Worm (Caenorhabditis elegans): ENCODE measurements around the gene mfsd-12.
A peak's percentile ranks its signal among the peaks of the same experiment; 100 is the strongest.

mfsd-12 gene

ce11 chrX:4685579-4685978, 17.7 kb downstream of the mfsd-12 start:
- peak; percentile 60 for TF ChIP-seq nhr-25 (tag; optimal IDR thresholded peaks at IDR 0.05)
- TF ChIP-seq elt-2 (tag; optimal IDR thresholded peaks at IDR 0.05): no peak
- no peak for TF ChIP-seq egl-27 (tag; optimal IDR thresholded peaks at IDR 0.05)

- TF ChIP-seq nhr-43 (tag; optimal IDR thresholded peaks at IDR 0.05; ENCODE audit: poor library complexity, severe bottlenecking): no peak
- TF ChIP-seq elt-3 (tag; optimal IDR thresholded peaks at IDR 0.05): no peak
- TF ChIP-seq R02D3.7 (tag; optimal IDR thresholded peaks at IDR 0.05): no peak
- TF ChIP-seq skn-1 (tag; optimal IDR thresholded peaks at IDR 0.05): no peak
- TF ChIP-seq nhr-11 (tag; optimal IDR thresholded peaks at IDR 0.05): no peak
- TF ChIP-seq pqm-1 (tag; optimal IDR thresholded peaks at IDR 0.05): no peak
- TF ChIP-seq nhr-67 (tag; optimal IDR thresholded peaks at IDR 0.05): no peak
- TF ChIP-seq lin-39 (tag; optimal IDR thresholded peaks at IDR 0.05): no peak
- TF ChIP-seq snpc-4 (tag; optimal IDR thresholded peaks at IDR 0.05): no peak
- no peak for TF ChIP-seq aly-2 (tag; optimal IDR thresholded peaks at IDR 0.05)
- no peak for TF ChIP-seq ceh-16 (tag; optimal IDR thresholded peaks at IDR 0.05)
- TF ChIP-seq ceh-9 (tag; optimal IDR thresholded peaks at IDR 0.05): no peak
- no peak for TF ChIP-seq fos-1 (tag; optimal IDR thresholded peaks at IDR 0.05)
- no peak for TF ChIP-seq daf-12 (tag; optimal IDR thresholded peaks at IDR 0.05)
- no peak for TF ChIP-seq ama-1 (optimal IDR thresholded peaks at IDR 0.05)
Measured at ce11 chrX:4691148-4691773, 23.4 kb downstream of the mfsd-12 start, which contains the start of gene K02G10.5. Gene K02G10.5 (minus strand): TSS chrX:4691198.

ce11 chrX:4694611-4695370, 26.9 kb downstream of the mfsd-12 start:
- TF ChIP-seq ceh-82 (tag; optimal IDR thresholded peaks at IDR 0.05) (no peak), nhr-23 (tag; optimal IDR thresholded peaks at IDR 0.05) (peak; percentile 6), nhr-25 (tag; optimal IDR thresholded peaks at IDR 0.05) (peak; percentile 87)

- TF ChIP-seq zag-1 (tag; optimal IDR thresholded peaks at IDR 0.05) (no peak), nhr-25 (tag; optimal IDR thresholded peaks at IDR 0.05) (no peak), lin-39 (tag; optimal IDR thresholded peaks at IDR 0.05) (no peak), nhr-67 (tag; optimal IDR thresholded peaks at IDR 0.05) (no peak), ceh-28 (tag; optimal IDR thresholded peaks at IDR 0.05) (peak; percentile 50), jun-1 (tag; optimal IDR thresholded peaks at IDR 0.05) (no peak), eor-1 (tag; optimal IDR thresholded peaks at IDR 0.05) (no peak), elt-3 (tag; optimal IDR thresholded peaks at IDR 0.05) (no peak), nhr-11 (tag; optimal IDR thresholded peaks at IDR 0.05) (no peak), ceh-82 (tag; optimal IDR thresholded peaks at IDR 0.05) (no peak), ztf-4 (tag; optimal IDR thresholded peaks at IDR 0.05) (no peak), unc-39 (tag; optimal IDR thresholded peaks at IDR 0.05) (no peak), sea-2 (GFP tag; optimal IDR thresholded peaks at IDR 0.05) (no peak), mdl-1 (tag; optimal IDR thresholded peaks at IDR 0.05) (no peak), pqm-1 (tag; optimal IDR thresholded peaks at IDR 0.05) (peak; percentile 89), elt-2 (tag; optimal IDR thresholded peaks at IDR 0.05) (peak; percentile 87)
Measured at ce11 chrX:4698271-4698670, 30.4 kb downstream of the mfsd-12 start.

ce11 chrX:4699411-4700050, 31.6 kb downstream of the mfsd-12 start, which contains the start of gene hyl-2:
Gene hyl-2 (minus strand): TSS chrX:4699461.
- TF ChIP-seq elt-1 (tag; optimal IDR thresholded peaks at IDR 0.05) (no peak), nhr-23 (tag; optimal IDR thresholded peaks at IDR 0.05) (peak; percentile 59), lin-15B (tag; optimal IDR thresholded peaks at IDR 0.05) (peak; percentile 71), nfya-1 (tag; optimal IDR thresholded peaks at IDR 0.05; ENCODE audit: insufficient read depth) (peak; percentile 70), pha-4 (tag; optimal IDR thresholded peaks at IDR 0.05) (no peak), elt-2 (tag; optimal IDR thresholded peaks at IDR 0.05) (no peak), jun-1 (tag; optimal IDR thresholded peaks at IDR 0.05) (no peak), egl-5 (tag; optimal IDR thresholded peaks at IDR 0.05) (peak; percentile 39), nhr-12 (tag; optimal IDR thresholded peaks at IDR 0.05) (no peak), pqm-1 (tag; optimal IDR thresholded peaks at IDR 0.05) (no peak), lin-39 (tag; optimal IDR thresholded peaks at IDR 0.05) (peak; percentile 84), ceh-9 (tag; optimal IDR thresholded peaks at IDR 0.05) (no peak), snpc-4 (tag; optimal IDR thresholded peaks at IDR 0.05) (peak; percentile 27), nhr-25 (tag; optimal IDR thresholded peaks at IDR 0.05) (peak; percentile 45), hmg-11 (tag; optimal IDR thresholded peaks at IDR 0.05) (peak; percentile 65)

Data from whole organism, L3 larva.